Worm (Caenorhabditis elegans): ENCODE data around the gene hpd-1.

ce11 chrIII:10560296-10560695 lies 25.0 kb downstream of the hpd-1 start, which contains the start of gene rab-30:
- TF ChIP-seq ama-1 (optimal IDR thresholded peaks at IDR 0.05) (no peak), aly-1 (tag; optimal IDR thresholded peaks at IDR 0.05) (no peak), pes-1 (GFP tag; IDR thresholded peaks at IDR 0.05) (no peak), B0310.2 (tag; optimal IDR thresholded peaks at IDR 0.05) (no peak)

All from whole organism, early embryonic.